Worm (Caenorhabditis elegans) whole organism, L1 larva: ENCODE measurements around the gene amx-1.

Experiments used
- C16A3.4 ChIP-seq: fragments of 150-350 bp; optimal IDR thresholded peaks from 2 replicates; lab custom pipeline; 2014; ENCODE audit warnings: missing biosample characterization, missing genetic modification characterization
- aha-1 ChIP-seq: fragments of 150-350 bp; optimal IDR thresholded peaks from 2 replicates; lab custom pipeline; 2014; ENCODE audit warnings: missing biosample characterization, missing genetic modification characterization
- alr-1 ChIP-seq: fragments of 200-800 bp; sonication (Bioruptor generic); optimal IDR thresholded peaks from 2 replicates; lab custom pipeline; 2018; ENCODE audit warnings: borderline replicate concordance, mild to moderate bottlenecking, missing genetic modification characterization, missing compliant biosample characterization
- aly-2 ChIP-seq: fragments of 150-350 bp; optimal IDR thresholded peaks from 2 replicates; lab custom pipeline; 2014; ENCODE audit warnings: missing biosample characterization, missing genetic modification characterization
- blmp-1 ChIP-seq: fragments of 150-350 bp; optimal IDR thresholded peaks from 2 replicates; lab custom pipeline; 2014; ENCODE audit warnings: missing biosample characterization, missing genetic modification characterization
- ceh-82 ChIP-seq, 3 experiments: fragments of 150-350 bp in 1 of 3; sonication (generic microtip) in 2 of 3; optimal IDR thresholded peaks; 2 replicates each; lab custom pipeline; 2014 to 2017; ENCODE audit warnings: missing biosample characterization in 3 of 3, missing genetic modification characterization in 3 of 3
- ceh-88 ChIP-seq: fragments of 200-800 bp; sonication (Bioruptor generic); IDR thresholded peaks from 2 replicates; pipeline ENCODE4 v1.3.6; 2022; ENCODE audit warnings: missing genetic modification characterization, missing compliant biosample characterization
- ces-1 ChIP-seq: fragments of 150-350 bp; optimal IDR thresholded peaks from 2 replicates; lab custom pipeline; 2014; ENCODE audit warnings: missing biosample characterization, missing genetic modification reagents, missing genetic modification characterization
- dpl-1 ChIP-seq, 3 experiments: fragments of 150-350 bp in 2 of 3; sonication (generic microtip) in 1 of 3; optimal IDR thresholded peaks; 2 replicates each; lab custom pipeline; 2014 to 2017; ENCODE audit warnings: missing biosample characterization in 3 of 3, missing genetic modification characterization in 3 of 3, missing genetic modification reagents in 3 of 3
- dsc-1 ChIP-seq: sonication (generic microtip); optimal IDR thresholded peaks from 2 replicates; lab custom pipeline; 2016; ENCODE audit warnings: mild to moderate bottlenecking, missing genetic modification characterization, missing compliant biosample characterization
- efl-1 ChIP-seq, 4 experiments: fragments of 150-350 bp; optimal IDR thresholded peaks in 3 of 4; peaks in 1 of 4; 1 replicate in 1 of 4; 2 replicates in 3 of 4; lab custom pipeline; 2014; ENCODE audit warnings: missing biosample characterization in 2 of 4, missing genetic modification characterization in 2 of 4, missing genetic modification reagents in 2 of 4
- efl-3 ChIP-seq: fragments of 200-800 bp; sonication (Bioruptor generic); optimal IDR thresholded peaks from 2 replicates; lab custom pipeline; 2018; ENCODE audit warnings: mild to moderate bottlenecking, missing genetic modification characterization, missing compliant biosample characterization
- elt-2 ChIP-seq: sonication (generic microtip); optimal IDR thresholded peaks from 2 replicates; lab custom pipeline; 2016; ENCODE audit warnings: missing genetic modification characterization, mild to moderate bottlenecking, inconsistent platforms, missing compliant biosample characterization, missing genetic modification reagents
- elt-3 ChIP-seq, 6 experiments: fragments of 150-350 bp in 1 of 6; sonication (generic microtip); optimal IDR thresholded peaks; 2 replicates each; lab custom pipeline; 2017 to 2018; ENCODE audit warnings: missing biosample characterization in 6 of 6, missing genetic modification characterization in 6 of 6, inconsistent platforms in 1 of 6
- ets-5 ChIP-seq: fragments of 200-800 bp; sonication (Bioruptor generic); IDR thresholded peaks from 2 replicates; pipeline ENCODE4 v1.3.6; 2022; ENCODE audit warnings: missing genetic modification characterization, missing compliant biosample characterization
- fkh-10 ChIP-seq: sonication (generic microtip); optimal IDR thresholded peaks from 2 replicates; lab custom pipeline; 2017; ENCODE audit warnings: missing biosample characterization, missing genetic modification reagents, missing genetic modification characterization
- hlh-17 ChIP-seq: fragments of 200-800 bp; sonication (Bioruptor generic); optimal IDR thresholded peaks from 2 replicates; lab custom pipeline; 2018; ENCODE audit warnings: missing genetic modification characterization, mild to moderate bottlenecking, missing compliant biosample characterization, moderate library complexity, borderline replicate concordance
- jun-1 ChIP-seq: fragments of 150-350 bp; optimal IDR thresholded peaks from 2 replicates; lab custom pipeline; 2014; ENCODE audit warnings: missing biosample characterization, missing genetic modification reagents, missing genetic modification characterization
- lin-13 ChIP-seq: fragments of 150-350 bp; optimal IDR thresholded peaks from 2 replicates; lab custom pipeline; 2014; ENCODE audit warnings: missing biosample characterization, missing genetic modification reagents, missing genetic modification characterization
- lin-15B ChIP-seq: fragments of 150-350 bp; sonication (generic microtip); optimal IDR thresholded peaks from 3 replicates; lab custom pipeline; 2014; ENCODE audit warnings: missing biosample characterization, missing genetic modification characterization
- lsy-2 ChIP-seq, 2 experiments: fragments of 150-350 bp; optimal IDR thresholded peaks; 2 replicates each; lab custom pipeline; 2014; ENCODE audit warnings: missing biosample characterization in 2 of 2, missing genetic modification characterization in 2 of 2
- mep-1 ChIP-seq: fragments of 150-350 bp; optimal IDR thresholded peaks from 2 replicates; lab custom pipeline; 2014; ENCODE audit warnings: missing biosample characterization, missing genetic modification characterization
- nhr-12 ChIP-seq: sonication (generic microtip); optimal IDR thresholded peaks from 2 replicates; lab custom pipeline; 2017; ENCODE audit warnings: missing biosample characterization, missing genetic modification characterization
- nhr-20 ChIP-seq: sonication (generic microtip); optimal IDR thresholded peaks from 2 replicates; lab custom pipeline; 2016; ENCODE audit warnings: mild to moderate bottlenecking, missing genetic modification characterization, missing compliant biosample characterization
- nhr-47 ChIP-seq: sonication (generic microtip); optimal IDR thresholded peaks from 2 replicates; lab custom pipeline; 2016; ENCODE audit warnings: mild to moderate bottlenecking, missing genetic modification characterization, moderate library complexity, missing compliant biosample characterization
- nhr-77 ChIP-seq: fragments of 150-350 bp; optimal IDR thresholded peaks from 2 replicates; lab custom pipeline; 2014; ENCODE audit warnings: missing biosample characterization, missing genetic modification characterization
- pax-3 ChIP-seq: fragments of 200-800 bp; sonication (Bioruptor generic); optimal IDR thresholded peaks from 2 replicates; lab custom pipeline; 2018; ENCODE audit warnings: mild to moderate bottlenecking, missing genetic modification characterization, moderate library complexity, missing compliant biosample characterization
- skn-1 ChIP-seq: fragments of 150-350 bp; optimal IDR thresholded peaks from 2 replicates; lab custom pipeline; 2014; ENCODE audit warnings: missing biosample characterization, missing genetic modification characterization
- sptf-1 ChIP-seq: fragments of 150-350 bp; optimal IDR thresholded peaks from 2 replicates; lab custom pipeline; 2014; ENCODE audit warnings: missing biosample characterization, missing genetic modification characterization
- sup-37 ChIP-seq: fragments of 200-800 bp; sonication (Bioruptor generic); optimal IDR thresholded peaks from 2 replicates; lab custom pipeline; 2018; ENCODE audit warnings: mild to moderate bottlenecking, missing genetic modification characterization, missing compliant biosample characterization
- unc-86 ChIP-seq: sonication (generic microtip); optimal IDR thresholded peaks from 2 replicates; lab custom pipeline; 2016; ENCODE audit warnings: missing genetic modification characterization, missing compliant biosample characterization
- unc-98 ChIP-seq: fragments of 200-800 bp; sonication (Bioruptor generic); IDR thresholded peaks from 2 replicates; pipeline ENCODE4 v1.3.6; 2022; ENCODE audit warnings: missing genetic modification characterization, missing compliant biosample characterization
- vab-15 ChIP-seq: sonication (generic microtip); optimal IDR thresholded peaks from 2 replicates; lab custom pipeline; 2017; ENCODE audit warnings: missing genotype, mild to moderate bottlenecking, missing genetic modification characterization, missing compliant biosample characterization
- ztf-11 ChIP-seq, 2 experiments: sonication (generic microtip); optimal IDR thresholded peaks; 2 replicates each; lab custom pipeline; 2016 to 2017; ENCODE audit warnings: missing genetic modification characterization in 2 of 2, missing biosample characterization in 1 of 2, missing compliant biosample characterization in 1 of 2
- ztf-4 ChIP-seq: fragments of 150-350 bp; optimal IDR thresholded peaks from 2 replicates; lab custom pipeline; 2014; ENCODE audit warnings: missing biosample characterization, missing genetic modification characterization

The amx-1 gene

ce11 chrIII:3867378-3867904, 45.2 kb downstream of the amx-1 start, which contains the start of gene rpl-3 (continued):
- peak; percentile 100 for TF ChIP-seq fkh-10 (GFP tag; lab: Kevin White, UChicago)
- peak; percentile 100 for TF ChIP-seq ets-5
- TF ChIP-seq pax-3 = peak; percentile 100
- peak; percentile 100 for TF ChIP-seq nhr-47
- TF ChIP-seq mep-1 (tag; lab: Kevin White, UChicago) = peak; percentile 100
- peak; percentile 100 for TF ChIP-seq ceh-88 (GFP tag; lab: Robert Waterston, UW)
- no peak for TF ChIP-seq sptf-1 (tag; lab: Kevin White, UChicago)
- TF ChIP-seq ztf-4 (tag; lab: Kevin White, UChicago) = peak; percentile 100
- peak; percentile 99 for TF ChIP-seq aly-2 (tag; lab: Kevin White, UChicago)
- TF ChIP-seq ztf-11 (tag; optimal IDR thresholded peaks at IDR 0.05; lab: Kevin White, UChicago) = peak; percentile 99 to 100
- peak; percentile 98 for TF ChIP-seq blmp-1 (tag; lab: Kevin White, UChicago)
- TF ChIP-seq nhr-12 (tag; lab: Kevin White, UChicago) = peak; percentile 89
- peak; percentile 100 for TF ChIP-seq unc-86 (tag; lab: Kevin White, UChicago)
- TF ChIP-seq dsc-1 = peak; percentile 100
- TF ChIP-seq nhr-77 (tag; lab: Kevin White, UChicago) = peak; percentile 100
- peak; percentile 99 for TF ChIP-seq elt-2 (tag; lab: Kevin White, UChicago)
- peak; percentile 100 for TF ChIP-seq efl-1 (optimal IDR thresholded peaks at IDR 0.05; lab: Kevin White, UChicago)
- peak; percentile 100 for TF ChIP-seq efl-1 (GFP tag; optimal IDR thresholded peaks at IDR 0.05 in 1 of 2; lab: Kevin White, UChicago)
- peak; percentile 100 for TF ChIP-seq efl-3 (GFP tag; lab: Kevin White, UChicago)
- TF ChIP-seq elt-3 (tag; optimal IDR thresholded peaks at IDR 0.05; lab: Kevin White, UChicago) = peak; percentile 100
- peak; percentile 97 for TF ChIP-seq hlh-17 (GFP tag; lab: Kevin White, UChicago)
- TF ChIP-seq ces-1 = peak; percentile 99
- TF ChIP-seq skn-1 (tag; lab: Kevin White, UChicago) = peak; percentile 99
- TF ChIP-seq sup-37 (GFP tag; lab: Kevin White, UChicago) = peak; percentile 100
- TF ChIP-seq C16A3.4 (tag; lab: Kevin White, UChicago) = peak; percentile 100
- TF ChIP-seq ceh-82 (tag; optimal IDR thresholded peaks at IDR 0.05; lab: Kevin White, UChicago) = peak; percentile 100
- peak; percentile 100 for TF ChIP-seq lsy-2 (tag; optimal IDR thresholded peaks at IDR 0.05; lab: Kevin White, UChicago)
- TF ChIP-seq nhr-20 = peak; percentile 100
- peak; percentile 99 for TF ChIP-seq aha-1
- peak; percentile 98 for TF ChIP-seq unc-98
- peak; percentile 100 for TF ChIP-seq jun-1 (tag; lab: Kevin White, UChicago)
- TF ChIP-seq lin-13 (GFP tag; lab: Kevin White, UChicago) = peak; percentile 100
- TF ChIP-seq dpl-1 (GFP tag; optimal IDR thresholded peaks at IDR 0.05; lab: Kevin White, UChicago) = peak; percentile 100
- TF ChIP-seq, all 84 proteins: peak for 81

- TF ChIP-seq vab-15 (tag; lab: Kevin White, UChicago) (peak; percentile 14), lin-15B (tag; lab: Kevin White, UChicago) (no peak), efl-1 (optimal IDR thresholded peaks at IDR 0.05; lab: Kevin White, UChicago) (no peak), efl-1 (GFP tag; optimal IDR thresholded peaks at IDR 0.05 in 1 of 2; lab: Kevin White, UChicago) (peak in 1 of 2 experiments; percentile 77), alr-1 (tag; lab: Kevin White, UChicago) (peak; percentile 80)
- TF ChIP-seq, all 84 proteins: peak for 3
Observed at ce11 chrIII:3867937-3868929, 46.0 kb downstream of the amx-1 start.
